Worm (Caenorhabditis elegans) whole organism, L4 larva: ENCODE measurements around the gene glr-6.

Source experiments
- F26F4.8 ChIP-seq: fragments of 200-800 bp; sonication (Bioruptor generic); conservative IDR thresholded peaks from 2 replicates; pipeline ENCODE4 v1.3.6; 2022; ENCODE audit warnings: missing genetic modification characterization, missing compliant biosample characterization
- F49E8.2 ChIP-seq: sonication (generic microtip); optimal IDR thresholded peaks from 2 replicates; lab custom pipeline; 2016; ENCODE audit warnings: missing compliant biosample characterization, mild to moderate bottlenecking, missing genetic modification characterization, borderline replicate concordance
- T20F7.1 ChIP-seq: fragments of 200-800 bp; sonication (Bioruptor generic); optimal IDR thresholded peaks from 2 replicates; lab custom pipeline; 2018; ENCODE audit warnings: mild to moderate bottlenecking, missing genetic modification characterization, missing compliant biosample characterization
- T26A8.4 ChIP-seq: fragments of 200-800 bp; sonication (Bioruptor generic); IDR thresholded peaks from 2 replicates; pipeline ENCODE4 v1.3.6; 2022; ENCODE audit warnings: missing genetic modification characterization, missing compliant biosample characterization
- Y48G9A.11 ChIP-seq: fragments of 200-800 bp; sonication (Bioruptor generic); IDR thresholded peaks from 2 replicates; pipeline ENCODE4 v1.3.6; 2022; ENCODE audit warnings: missing genetic modification reagents, missing genetic modification characterization, missing compliant biosample characterization
- Y5F2A.4 ChIP-seq: fragments of 200-800 bp; sonication (Bioruptor generic); optimal IDR thresholded peaks from 2 replicates; lab custom pipeline; 2018; ENCODE audit warnings: mild to moderate bottlenecking, missing genetic modification characterization, missing compliant biosample characterization
- aha-1 ChIP-seq: fragments of 150-350 bp; peaks from one replicate; lab custom pipeline; 2014; ENCODE audit warnings: missing biosample characterization, missing genetic modification characterization
- aly-2 ChIP-seq: sonication (generic microtip); optimal IDR thresholded peaks from 2 replicates; lab custom pipeline; 2018; ENCODE audit warnings: missing biosample characterization, missing genetic modification characterization
- arid-1 ChIP-seq: fragments of 200-800 bp; sonication (Bioruptor generic); conservative IDR thresholded peaks from 2 replicates; pipeline ENCODE4 v1.3.6; 2022; ENCODE audit warnings: missing genetic modification reagents, missing genetic modification characterization, missing compliant biosample characterization
- ceh-62 ChIP-seq: sonication (generic microtip); optimal IDR thresholded peaks from 2 replicates; lab custom pipeline; 2017; ENCODE audit warnings: missing biosample characterization, missing genetic modification characterization
- ceh-82 ChIP-seq: sonication (generic microtip); optimal IDR thresholded peaks from 2 replicates; lab custom pipeline; 2017; ENCODE audit warnings: missing biosample characterization, missing genetic modification characterization
- ctbp-1 ChIP-seq: fragments of 200-800 bp; sonication (Bioruptor generic); IDR thresholded peaks from 2 replicates; pipeline ENCODE4 v1.3.6; 2022; ENCODE audit warnings: missing genetic modification reagents, missing genetic modification characterization, missing compliant biosample characterization
- daf-12 ChIP-seq: fragments of 150-350 bp; optimal IDR thresholded peaks from 2 replicates; lab custom pipeline; 2014; ENCODE audit warnings: missing biosample characterization, missing genetic modification reagents, missing genetic modification characterization
- daf-16 ChIP-seq, 3 experiments: sonication (generic microtip); optimal IDR thresholded peaks; 2 replicates each; lab custom pipeline; 2016 to 2017; ENCODE audit warnings: missing genetic modification characterization in 3 of 3, missing genetic modification reagents in 3 of 3, mild to moderate bottlenecking in 2 of 3, missing compliant biosample characterization in 2 of 3, missing biosample characterization in 1 of 3, moderate library complexity in 1 of 3
- dmd-6 ChIP-seq: fragments of 200-800 bp; sonication (Bioruptor generic); IDR thresholded peaks from 2 replicates; pipeline ENCODE4 v1.3.6; 2022; ENCODE audit warnings: missing genetic modification reagents, missing genetic modification characterization, missing compliant biosample characterization
- dve-1 ChIP-seq: sonication (generic microtip); optimal IDR thresholded peaks from 2 replicates; lab custom pipeline; 2017; ENCODE audit warnings: antibody characterized with exemption, mild to moderate bottlenecking, missing genetic modification characterization, missing compliant biosample characterization; ENCODE audit not compliant: insufficient read depth
- fkh-10 ChIP-seq: fragments of 150-350 bp; optimal IDR thresholded peaks from 2 replicates; lab custom pipeline; 2014; ENCODE audit warnings: missing biosample characterization, missing genetic modification reagents, missing genetic modification characterization
- fos-1 ChIP-seq: fragments of 150-350 bp; optimal IDR thresholded peaks from 2 replicates; lab custom pipeline; 2014; ENCODE audit warnings: missing biosample characterization, missing genetic modification characterization
- hlh-11 ChIP-seq: fragments of 200-800 bp; sonication (Bioruptor generic); optimal IDR thresholded peaks from 2 replicates; lab custom pipeline; 2018; ENCODE audit warnings: mild to moderate bottlenecking, missing genetic modification characterization, missing compliant biosample characterization
- hlh-30 ChIP-seq: sonication (generic microtip); optimal IDR thresholded peaks from 2 replicates; lab custom pipeline; 2017; ENCODE audit warnings: antibody characterized with exemption, mild to moderate bottlenecking, missing genetic modification characterization, missing compliant biosample characterization; ENCODE audit not compliant: insufficient read depth
- lim-7 ChIP-seq: fragments of 200-800 bp; sonication (Bioruptor generic); IDR thresholded peaks from 2 replicates; pipeline ENCODE4 v1.3.6; 2022; ENCODE audit warnings: missing genetic modification characterization, missing compliant biosample characterization
- lin-1 ChIP-seq: fragments of 200-800 bp; sonication (Bioruptor generic); IDR thresholded peaks from 2 replicates; pipeline ENCODE4 v1.3.6; 2022; ENCODE audit warnings: missing genetic modification reagents, missing genetic modification characterization, missing compliant biosample characterization
- lin-15B ChIP-seq: fragments of 150-350 bp; sonication (generic microtip); optimal IDR thresholded peaks from 3 replicates; lab custom pipeline; 2014; ENCODE audit warnings: missing biosample characterization, missing genetic modification characterization
- lir-3 ChIP-seq: sonication (generic microtip); optimal IDR thresholded peaks from 2 replicates; lab custom pipeline; 2016; ENCODE audit warnings: mild to moderate bottlenecking, missing genetic modification characterization, missing compliant biosample characterization
- madf-5 ChIP-seq, 2 experiments: fragments of 200-800 bp; sonication (Bioruptor generic); IDR thresholded peaks; 2 replicates each; pipeline ENCODE4 v1.3.6; 2022; ENCODE audit warnings: missing compliant biosample characterization in 2 of 2, missing genetic modification characterization in 2 of 2
- madf-9 ChIP-seq: fragments of 200-800 bp; sonication (Bioruptor generic); conservative IDR thresholded peaks from 2 replicates; pipeline ENCODE4 v1.3.6; 2022; ENCODE audit warnings: missing genetic modification reagents, missing genetic modification characterization, missing compliant biosample characterization
- mdl-1 ChIP-seq, 2 experiments: fragments of 150-350 bp in 1 of 2; sonication (generic microtip) in 1 of 2; optimal IDR thresholded peaks; 2 replicates each; lab custom pipeline; 2014 to 2017; ENCODE audit warnings: missing biosample characterization in 2 of 2, missing genetic modification characterization in 2 of 2
- mes-2 ChIP-seq: sonication (generic microtip); optimal IDR thresholded peaks from 2 replicates; lab custom pipeline; 2016; ENCODE audit warnings: missing genotype, mild to moderate bottlenecking, missing genetic modification characterization, missing compliant biosample characterization; ENCODE audit not compliant: poor library complexity, severe bottlenecking
- mxl-2 ChIP-seq: fragments of 200-800 bp; sonication (Bioruptor generic); conservative IDR thresholded peaks from 2 replicates; pipeline ENCODE4 v1.3.6; 2022; ENCODE audit warnings: missing genetic modification reagents, missing genetic modification characterization, missing compliant biosample characterization
- nhr-10 ChIP-seq: fragments of 150-350 bp; optimal IDR thresholded peaks from 2 replicates; lab custom pipeline; 2014; ENCODE audit warnings: missing biosample characterization, missing genetic modification characterization
- nhr-102 ChIP-seq: sonication (generic microtip); optimal IDR thresholded peaks from 2 replicates; lab custom pipeline; 2016; ENCODE audit warnings: mild to moderate bottlenecking, missing genetic modification characterization, moderate library complexity, missing compliant biosample characterization
- nhr-11 ChIP-seq: fragments of 150-350 bp; optimal IDR thresholded peaks from 2 replicates; lab custom pipeline; 2014; ENCODE audit warnings: missing biosample characterization, missing genetic modification characterization
- nhr-111 ChIP-seq: fragments of 200-800 bp; sonication (Bioruptor generic); optimal IDR thresholded peaks from 2 replicates; lab custom pipeline; 2018; ENCODE audit warnings: mild to moderate bottlenecking, missing genetic modification characterization, missing compliant biosample characterization
- nhr-28 ChIP-seq: fragments of 150-350 bp; optimal IDR thresholded peaks from 2 replicates; lab custom pipeline; 2014; ENCODE audit warnings: missing biosample characterization, missing genetic modification characterization
- nhr-42 ChIP-seq: fragments of 200-800 bp; sonication (Bioruptor generic); IDR thresholded peaks from 2 replicates; pipeline ENCODE4 v1.3.6; 2022; ENCODE audit warnings: missing genetic modification characterization, missing compliant biosample characterization
- nhr-48 ChIP-seq: sonication (generic microtip); optimal IDR thresholded peaks from 2 replicates; lab custom pipeline; 2016; ENCODE audit warnings: mild to moderate bottlenecking, missing genetic modification characterization, missing compliant biosample characterization
- nhr-77 ChIP-seq: fragments of 150-350 bp; optimal IDR thresholded peaks from 2 replicates; lab custom pipeline; 2014; ENCODE audit warnings: missing biosample characterization, missing genetic modification characterization
- php-3 ChIP-seq: fragments of 200-800 bp; sonication (Bioruptor generic); IDR thresholded peaks from 2 replicates; pipeline ENCODE4 v1.3.6; 2022; ENCODE audit warnings: missing genetic modification reagents, missing genetic modification characterization, missing compliant biosample characterization
- pqm-1 ChIP-seq: sonication (generic microtip); optimal IDR thresholded peaks from 2 replicates; lab custom pipeline; 2017; ENCODE audit warnings: missing biosample characterization, missing genetic modification characterization
- snpc-1.2 ChIP-seq: fragments of 200-800 bp; sonication (Bioruptor generic); IDR thresholded peaks from 2 replicates; pipeline ENCODE4 v1.3.6; 2022; ENCODE audit warnings: missing genetic modification reagents, missing genetic modification characterization, missing compliant biosample characterization
- tra-1 ChIP-seq: fragments of 200-800 bp; sonication (Bioruptor generic); IDR thresholded peaks from 2 replicates; pipeline ENCODE4 v1.3.6; 2022; ENCODE audit warnings: missing genetic modification reagents, missing genetic modification characterization, missing compliant biosample characterization
- unc-130 ChIP-seq: sonication (generic microtip); optimal IDR thresholded peaks from 2 replicates; lab custom pipeline; 2016; ENCODE audit warnings: missing genetic modification reagents, missing genetic modification characterization, missing compliant biosample characterization
- unc-62 ChIP-seq, 3 experiments: fragments of 150-350 bp in 1 of 3; sonication (generic microtip); optimal IDR thresholded peaks in 2 of 3; peaks in 1 of 3; 1 replicate in 1 of 3; 2 replicates in 2 of 3; lab custom pipeline; 2014 to 2017; ENCODE audit warnings: missing biosample characterization in 3 of 3, missing genetic modification characterization in 3 of 3, missing genetic modification reagents in 3 of 3, missing genotype in 1 of 3
- zfp-3 ChIP-seq: fragments of 200-800 bp; sonication (Bioruptor generic); conservative IDR thresholded peaks from 2 replicates; pipeline ENCODE4 v1.3.6; 2022; ENCODE audit warnings: missing genetic modification reagents, missing genetic modification characterization, missing compliant biosample characterization

glr-6 gene

ce11 chrX:6808239-6808638 lies 32.3 kb downstream of the glr-6 start:
- TF ChIP-seq unc-62 (GFP tag; optimal IDR thresholded peaks at IDR 0.05 in 1 of 2; lab: Kevin White, UChicago) (peak in 1 of 2 experiments; percentile 97), unc-62 (tag; optimal IDR thresholded peaks at IDR 0.05; lab: Kevin White, UChicago) (no peak), ctbp-1 (GFP tag; lab: Robert Waterston, UW) (no peak), aha-1 (tag; lab: Kevin White, UChicago) (peak; percentile 7)

ce11 chrX:6807137-6807861 lies 33.2 kb downstream of the glr-6 start:
- TF ChIP-seq nhr-102 (tag; lab: Kevin White, UChicago) (peak; percentile 5), nhr-77 (tag; lab: Kevin White, UChicago) (peak; percentile 6), T20F7.1 (peak; percentile 44), mdl-1 (tag; optimal IDR thresholded peaks at IDR 0.05; lab: Kevin White, UChicago) (peak in 1 of 2 experiments; percentile 51), mxl-2 (GFP tag; lab: Robert Waterston, UW) (peak; percentile 75; the same call in 1 of the 2 replicates), unc-62 (GFP tag; optimal IDR thresholded peaks at IDR 0.05 in 1 of 2; lab: Kevin White, UChicago) (peak in 1 of 2 experiments; percentile 56), unc-62 (tag; optimal IDR thresholded peaks at IDR 0.05; lab: Kevin White, UChicago) (no peak), fos-1 (tag; lab: Kevin White, UChicago) (no peak), aha-1 (tag; lab: Kevin White, UChicago) (peak; percentile 28), fkh-10 (GFP tag; lab: Kevin White, UChicago) (no peak), nhr-11 (tag; lab: Kevin White, UChicago) (peak; percentile 33), mes-2 (tag; lab: Kevin White, UChicago) (peak; percentile 16), F49E8.2 (tag; lab: Kevin White, UChicago) (no peak), dmd-6 (GFP tag; lab: Robert Waterston, UW) (peak; percentile 52; the same call in 1 of the 2 replicates), nhr-48 (tag; lab: Kevin White, UChicago) (peak; percentile 36), unc-130 (GFP tag; lab: Kevin White, UChicago) (no peak), F26F4.8 (GFP tag; lab: Robert Waterston, UW) (0 out of 2 replicates have a peak, but pooled peaks have one; percentile 38), ceh-82 (tag; lab: Kevin White, UChicago) (no peak), dve-1 (tag; lab: Kevin White, UChicago) (peak; percentile 63), pqm-1 (tag; lab: Kevin White, UChicago) (peak; percentile 2), hlh-30 (tag; lab: Kevin White, UChicago) (peak; percentile 77), php-3 (GFP tag; lab: Robert Waterston, UW) (0 out of 2 replicates have a peak, but pooled peaks have one; percentile 7), tra-1 (GFP tag; lab: Robert Waterston, UW) (peak; percentile 39; the same call in 1 of the 2 replicates), nhr-111 (GFP tag; lab: Kevin White, UChicago) (no peak), nhr-28 (tag; lab: Kevin White, UChicago) (peak; percentile 85), nhr-10 (tag; lab: Kevin White, UChicago) (peak; percentile 2), T26A8.4 (0 out of 2 replicates have a peak, but pooled peaks have one; percentile 24), hlh-11 (tag; lab: Kevin White, UChicago) (peak; percentile 70), daf-16 (GFP tag; optimal IDR thresholded peaks at IDR 0.05; lab: Kevin White, UChicago) (no peak), daf-16 (tag; optimal IDR thresholded peaks at IDR 0.05; lab: Kevin White, UChicago) (peak; percentile 83)

- TF ChIP-seq nhr-42 (GFP tag; lab: Robert Waterston, UW) (no peak), arid-1 (no peak), aly-2 (tag; lab: Kevin White, UChicago) (no peak), F49E8.2 (tag; lab: Kevin White, UChicago) (no peak), nhr-77 (tag; lab: Kevin White, UChicago) (no peak), ceh-62 (tag; lab: Kevin White, UChicago) (no peak), Y5F2A.4 (GFP tag; lab: Kevin White, UChicago) (no peak), lir-3 (tag; lab: Kevin White, UChicago) (no peak), zfp-3 (GFP tag; lab: Robert Waterston, UW) (no peak), mxl-2 (GFP tag; lab: Robert Waterston, UW) (no peak), Y48G9A.11 (GFP tag; lab: Robert Waterston, UW) (no peak), madf-9 (GFP tag; lab: Robert Waterston, UW) (no peak), ceh-82 (tag; lab: Kevin White, UChicago) (no peak), lin-1 (GFP tag; lab: Robert Waterston, UW) (no peak), snpc-1.2 (GFP tag; lab: Robert Waterston, UW) (no peak), lim-7 (no peak), daf-12 (tag; lab: Kevin White, UChicago) (no peak), madf-5 (GFP tag; IDR thresholded peaks at IDR 0.05; lab: Robert Waterston, UW) (no peak), lin-15B (tag; lab: Kevin White, UChicago) (no peak)
These were observed 34.1 kb downstream of the glr-6 start, which contains the start of gene atg-2 for ce11 chrX:6806463-6806862. TSS of gene atg-2 (plus strand) at chrX:6806763.
